Worm (Caenorhabditis elegans): Measurements from ENCODE around the gene alg-4.

DNA sequence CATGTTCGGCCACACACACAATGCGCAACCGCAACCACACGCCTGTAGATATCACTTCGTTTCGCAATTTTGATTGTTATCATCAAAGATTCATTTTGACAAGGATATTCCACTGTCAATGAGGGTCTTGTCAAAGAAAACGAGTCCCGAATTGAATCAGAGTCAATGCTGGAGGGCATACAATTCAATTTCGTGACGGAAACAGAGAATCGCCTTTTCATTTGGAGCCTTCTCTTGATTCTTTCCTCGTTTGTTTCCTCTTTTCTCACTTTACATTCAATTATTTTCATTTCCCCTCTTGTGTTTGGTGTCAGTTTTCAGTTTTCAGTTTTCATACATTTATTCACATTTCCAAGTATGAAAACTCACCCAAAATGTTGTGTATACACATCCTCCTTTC, 23.9 kb downstream of the alg-4 start:
- TF ChIP-seq fos-1 (tag; optimal IDR thresholded peaks at IDR 0.05) (no peak), unc-62 (GFP tag; optimal IDR thresholded peaks at IDR 0.05) (no peak), lin-39 (tag; optimal IDR thresholded peaks at IDR 0.05) (no peak), unc-39 (tag; optimal IDR thresholded peaks at IDR 0.05) (no peak), nhr-237 (tag; optimal IDR thresholded peaks at IDR 0.05) (no peak), skn-1 (tag; optimal IDR thresholded peaks at IDR 0.05) (no peak), zag-1 (tag; optimal IDR thresholded peaks at IDR 0.05) (no peak)
